Fruit fly (Drosophila melanogaster) whole organism, embryonic: ENCODE data around the gene CG15534.

ENCODE experiments used
- Bteb2 ChIP-seq: fragments of 200-800 bp; sonication (Bioruptor generic); optimal IDR thresholded peaks from 2 replicates; lab custom pipeline; 2016; ENCODE audit warnings: missing biosample characterization, missing genetic modification characterization
- CG1024 ChIP-seq: fragments of 200-800 bp; sonication (Bioruptor generic); IDR thresholded peaks from 2 replicates; pipeline ENCODE4 v1.3.6; 2022; ENCODE audit warnings: missing biosample characterization, missing genetic modification characterization
- CG10654 ChIP-seq: fragments of 200-800 bp; sonication (Bioruptor generic); optimal IDR thresholded peaks from 2 replicates; lab custom pipeline; 2016; ENCODE audit warnings: missing biosample characterization, missing genetic modification characterization
- CG10979 ChIP-seq: fragments of 200-800 bp; sonication (Bioruptor generic); optimal IDR thresholded peaks from 2 replicates; lab custom pipeline; 2018; ENCODE audit warnings: missing biosample characterization, mild to moderate bottlenecking, missing genetic modification characterization, moderate library complexity
- CG1233 ChIP-seq: fragments of 200-800 bp; sonication (Bioruptor generic); optimal IDR thresholded peaks from 4 replicates; lab custom pipeline; 2018; ENCODE audit warnings: missing biosample characterization, mild to moderate bottlenecking, missing genetic modification characterization
- CG13624 ChIP-seq: fragments of 200-800 bp; sonication (Bioruptor generic); optimal IDR thresholded peaks from 2 replicates; lab custom pipeline; 2016; ENCODE audit warnings: missing biosample characterization, missing genetic modification characterization
- CG14050 ChIP-seq: fragments of 200-800 bp; sonication (Bioruptor generic); IDR thresholded peaks from 3 replicates; pipeline ENCODE4 v1.3.6; 2022; ENCODE audit warnings: missing biosample characterization, missing genetic modification characterization
- CG17359 ChIP-seq: fragments of 200-800 bp; sonication (Bioruptor generic); optimal IDR thresholded peaks from 3 replicates; lab custom pipeline; 2018; ENCODE audit warnings: missing biosample characterization, mild to moderate bottlenecking, missing genetic modification characterization, moderate library complexity
- CG17912 ChIP-seq: fragments of 200-800 bp; sonication (Bioruptor generic); optimal IDR thresholded peaks from 2 replicates; lab custom pipeline; 2018; ENCODE audit warnings: missing biosample characterization, mild to moderate bottlenecking, missing genetic modification characterization
- CG2875 ChIP-seq: fragments of 200-800 bp; sonication (Bioruptor generic); optimal IDR thresholded peaks from 2 replicates; lab custom pipeline; 2017; ENCODE audit warnings: missing biosample characterization, mild to moderate bottlenecking, missing genetic modification characterization, missing genetic modification reagents
- CG31224 ChIP-seq: fragments of 200-800 bp; sonication (Bioruptor generic); IDR thresholded peaks from 2 replicates; pipeline ENCODE4 v1.3.6; 2022; ENCODE audit warnings: missing biosample characterization, missing genetic modification characterization
- CG32767 ChIP-seq: fragments of 200-800 bp; sonication (Bioruptor generic); IDR thresholded peaks from 2 replicates; pipeline ENCODE4 v1.3.6; 2022; ENCODE audit warnings: missing biosample characterization, missing genetic modification characterization
- CG34224 ChIP-seq: fragments of 200-800 bp; sonication (Bioruptor generic); IDR thresholded peaks from 3 replicates; pipeline ENCODE4 v1.3.6; 2022; ENCODE audit warnings: missing biosample characterization, missing genetic modification characterization; ENCODE audit not compliant: partially characterized antibody
- CG4404 ChIP-seq: fragments of 200-800 bp; sonication (Bioruptor generic); IDR thresholded peaks from 2 replicates; pipeline ENCODE4 v1.3.6; 2022; ENCODE audit warnings: missing biosample characterization, missing genetic modification characterization
- CG5180 ChIP-seq: fragments of 200-800 bp; sonication (Bioruptor generic); optimal IDR thresholded peaks from 3 replicates; lab custom pipeline; 2017; ENCODE audit warnings: missing biosample characterization, missing genetic modification characterization, mild to moderate bottlenecking, moderate library complexity, missing genetic modification reagents
- CG6175 ChIP-seq: fragments of 200-800 bp; sonication (Bioruptor generic); IDR thresholded peaks from 3 replicates; pipeline ENCODE4 v1.3.6; 2022; ENCODE audit warnings: missing biosample characterization, missing genetic modification characterization
- CG6813 ChIP-seq: fragments of 200-800 bp; sonication (Bioruptor generic); optimal IDR thresholded peaks from 2 replicates; lab custom pipeline; 2017; ENCODE audit warnings: missing biosample characterization, missing genetic modification characterization, mild to moderate bottlenecking, moderate library complexity, missing genetic modification reagents
- CG7839 ChIP-seq: fragments of 200-800 bp; sonication (Bioruptor generic); optimal IDR thresholded peaks from 3 replicates; lab custom pipeline; 2018; ENCODE audit warnings: missing biosample characterization, mild to moderate bottlenecking, missing genetic modification characterization, moderate library complexity
- CG7963 ChIP-seq: fragments of 200-800 bp; sonication (Bioruptor generic); IDR thresholded peaks from 3 replicates; pipeline ENCODE4 v1.3.6; 2022; ENCODE audit warnings: missing biosample characterization, missing genetic modification characterization; ENCODE audit not compliant: partially characterized antibody
- CG9215 ChIP-seq: fragments of 200-800 bp; sonication (Bioruptor generic); IDR thresholded peaks from 2 replicates; pipeline ENCODE4 v1.3.6; 2022; ENCODE audit warnings: missing biosample characterization, missing genetic modification characterization
- CG9437 ChIP-seq: fragments of 200-800 bp; sonication (Bioruptor generic); optimal IDR thresholded peaks from 2 replicates; lab custom pipeline; 2018; ENCODE audit warnings: missing biosample characterization, mild to moderate bottlenecking, missing genetic modification characterization
- CTCF ChIP-seq: fragments of 200-800 bp; sonication (Bioruptor generic); optimal IDR thresholded peaks from 2 replicates; lab custom pipeline; 2017; ENCODE audit warnings: missing biosample characterization, mild to moderate bottlenecking, missing genetic modification characterization, moderate library complexity
- Dad ChIP-seq: fragments of 200-800 bp; sonication (Bioruptor generic); optimal IDR thresholded peaks from 3 replicates; lab custom pipeline; 2016; ENCODE audit warnings: missing biosample characterization, missing genetic modification characterization
- Lim3 ChIP-seq: fragments of 200-800 bp; sonication (Bioruptor generic); IDR thresholded peaks from 2 replicates; pipeline ENCODE4 v1.3.6; 2022; ENCODE audit warnings: missing biosample characterization, missing genetic modification characterization
- MBD-R2 ChIP-seq: fragments of 200-800 bp; sonication (Bioruptor generic); IDR thresholded peaks from 2 replicates; pipeline ENCODE4 v1.3.6; 2022; ENCODE audit warnings: missing biosample characterization, missing genetic modification characterization
- NC2α ChIP-seq: fragments of 200-800 bp; sonication (Bioruptor generic); optimal IDR thresholded peaks from 2 replicates; lab custom pipeline; 2016; ENCODE audit warnings: missing biosample characterization, missing genetic modification characterization
- Oli ChIP-seq: fragments of 200-800 bp; sonication (Bioruptor generic); optimal IDR thresholded peaks from 2 replicates; lab custom pipeline; 2018; ENCODE audit warnings: missing biosample characterization, mild to moderate bottlenecking, missing genetic modification characterization, moderate library complexity
- Sry-β ChIP-seq: fragments of 200-800 bp; sonication (Bioruptor generic); optimal IDR thresholded peaks from 2 replicates; lab custom pipeline; 2018; ENCODE audit warnings: missing biosample characterization, mild to moderate bottlenecking, missing genetic modification characterization, moderate library complexity
- Xrp1 ChIP-seq: fragments of 200-800 bp; sonication (Bioruptor generic); IDR thresholded peaks from 2 replicates; pipeline ENCODE4 v1.3.6; 2022; ENCODE audit warnings: missing biosample characterization, missing genetic modification characterization
- ab ChIP-seq: fragments of 200-800 bp; sonication (Bioruptor generic); optimal IDR thresholded peaks from 2 replicates; lab custom pipeline; 2016; ENCODE audit warnings: missing biosample characterization, missing genetic modification characterization
- dmrt11E ChIP-seq: fragments of 200-800 bp; sonication (Bioruptor generic); optimal IDR thresholded peaks from 3 replicates; lab custom pipeline; 2018; ENCODE audit warnings: missing biosample characterization, mild to moderate bottlenecking, missing genetic modification characterization, moderate library complexity
- dmrt99B ChIP-seq: fragments of 200-800 bp; sonication (Bioruptor generic); optimal IDR thresholded peaks from 2 replicates; lab custom pipeline; 2018; ENCODE audit warnings: missing biosample characterization, mild to moderate bottlenecking, missing genetic modification characterization, moderate library complexity
- fd3F ChIP-seq: fragments of 200-800 bp; sonication (Bioruptor generic); optimal IDR thresholded peaks from 2 replicates; lab custom pipeline; 2018; ENCODE audit warnings: missing biosample characterization, mild to moderate bottlenecking, missing genetic modification characterization, moderate library complexity
- fd64A ChIP-seq: fragments of 200-800 bp; sonication (Bioruptor generic); optimal IDR thresholded peaks from 3 replicates; lab custom pipeline; 2018; ENCODE audit warnings: missing biosample characterization, mild to moderate bottlenecking, missing genetic modification characterization
- hbn ChIP-seq: fragments of 200-800 bp; sonication (Bioruptor generic); IDR thresholded peaks from 2 replicates; pipeline ENCODE4 v1.3.6; 2022; ENCODE audit warnings: missing biosample characterization, missing genetic modification characterization; ENCODE audit not compliant: partially characterized antibody
- jing ChIP-seq: fragments of 200-800 bp; sonication (Bioruptor generic); optimal IDR thresholded peaks from 2 replicates; lab custom pipeline; 2018; ENCODE audit warnings: missing biosample characterization, mild to moderate bottlenecking, missing genetic modification characterization
- lbe ChIP-seq: fragments of 200-800 bp; sonication (Bioruptor generic); optimal IDR thresholded peaks from 2 replicates; lab custom pipeline; 2016; ENCODE audit warnings: missing biosample characterization, mild to moderate bottlenecking, missing genetic modification characterization
- lola ChIP-seq, 3 experiments: fragments of >200 bp in 2 of 3; fragments of 200-800 bp in 1 of 3; sonication (Bioruptor generic) in 1 of 3; optimal IDR thresholded peaks; 2 replicates each; lab custom pipeline; 2017 to 2019; ENCODE audit warnings: missing biosample characterization in 3 of 3, missing genetic modification characterization in 3 of 3, mild to moderate bottlenecking in 1 of 3, moderate library complexity in 1 of 3
- nerfin-2 ChIP-seq: fragments of 200-800 bp; sonication (Bioruptor generic); IDR thresholded peaks from 2 replicates; pipeline ENCODE4 v1.3.6; 2022; ENCODE audit warnings: missing biosample characterization, missing genetic modification characterization; ENCODE audit not compliant: partially characterized antibody
- nmo ChIP-seq: fragments of 200-800 bp; sonication (Bioruptor generic); optimal IDR thresholded peaks from 2 replicates; lab custom pipeline; 2018; ENCODE audit warnings: missing biosample characterization, mild to moderate bottlenecking, missing genetic modification characterization, moderate library complexity
- onecut ChIP-seq: fragments of 200-800 bp; sonication (Bioruptor generic); IDR thresholded peaks from 2 replicates; pipeline ENCODE4 v1.3.6; 2022; ENCODE audit warnings: missing biosample characterization, missing genetic modification characterization
- org-1 ChIP-seq: fragments of 200-800 bp; sonication (Bioruptor generic); optimal IDR thresholded peaks from 2 replicates; lab custom pipeline; 2017; ENCODE audit warnings: missing biosample characterization, missing genetic modification characterization
- pan ChIP-seq, 4 experiments: fragments of >200 bp in 3 of 4; fragments of 200-800 bp in 1 of 4; sonication (Bioruptor generic) in 1 of 4; optimal IDR thresholded peaks in 3 of 4; IDR thresholded peaks in 1 of 4; 2 replicates each; pipeline versions ENCODE4 v1.3.6 to Lab custom; 2017 to 2022; ENCODE audit warnings: missing biosample characterization in 2 of 4, missing genetic modification characterization in 2 of 4, mixed read lengths in 1 of 4
- run ChIP-seq: fragments of 200-800 bp; sonication (Bioruptor generic); optimal IDR thresholded peaks from 3 replicates; lab custom pipeline; 2018; ENCODE audit warnings: missing biosample characterization, mild to moderate bottlenecking, missing genetic modification characterization
- sc ChIP-seq, 3 experiments: fragments of >200 bp in 2 of 3; fragments of 200-800 bp in 1 of 3; sonication (Bioruptor generic) in 1 of 3; optimal IDR thresholded peaks; 2 replicates in 2 of 3; 3 replicates in 1 of 3; lab custom pipeline; 2017; ENCODE audit warnings: mild to moderate bottlenecking in 1 of 3, missing biosample characterization in 1 of 3, missing genetic modification characterization in 1 of 3, missing genetic modification reagents in 1 of 3
- sr ChIP-seq: fragments of 200-800 bp; sonication (Bioruptor generic); IDR thresholded peaks from 3 replicates; pipeline ENCODE4 v1.3.6; 2022; ENCODE audit warnings: missing biosample characterization, missing genetic modification characterization
- zfh2 ChIP-seq: fragments of 200-800 bp; sonication (Bioruptor generic); optimal IDR thresholded peaks from 2 replicates; lab custom pipeline; 2016; ENCODE audit warnings: missing biosample characterization, missing genetic modification characterization

The CG15534 gene

DNA sequence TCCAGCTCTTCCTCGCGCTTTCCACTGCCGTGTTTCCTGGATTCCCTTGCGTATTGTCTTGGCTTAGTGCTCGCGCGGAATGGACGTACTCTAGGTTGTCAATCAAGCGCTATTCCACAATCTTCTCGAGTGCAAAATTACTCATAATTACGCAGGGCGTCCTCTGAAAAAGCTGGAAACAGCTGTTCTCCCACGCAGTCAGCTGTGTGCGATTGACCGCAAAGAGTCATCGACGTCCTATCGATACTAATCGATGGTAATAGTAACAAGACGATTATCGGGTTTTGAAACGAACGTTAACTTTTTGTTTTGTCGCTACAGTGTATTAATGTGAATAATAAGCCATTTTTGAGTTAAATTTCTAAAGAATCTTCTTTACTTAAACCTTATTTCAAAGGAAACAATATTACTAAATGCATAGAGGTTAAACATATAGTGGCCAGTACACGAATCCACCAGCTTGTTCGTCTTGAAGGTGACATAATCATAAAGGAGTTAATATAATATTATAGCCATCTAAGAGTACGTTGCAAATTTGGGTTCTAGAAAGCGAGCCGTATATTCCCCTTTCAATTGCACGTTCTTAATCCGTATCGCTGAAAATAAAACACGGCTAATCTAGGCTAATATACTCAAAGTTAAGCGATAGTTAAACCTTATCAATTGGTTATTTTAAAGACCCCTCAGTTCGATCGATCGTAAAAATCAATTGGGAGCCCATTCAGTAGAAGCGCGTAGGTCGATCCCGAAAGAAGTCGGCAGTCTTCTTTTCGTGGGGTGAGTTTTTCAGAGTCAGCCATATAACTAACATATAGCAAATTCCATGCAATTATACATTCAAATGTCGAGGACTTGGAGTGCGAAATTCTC is 27.4 kb downstream of the CG15534 start, which contains the start of the genes CG2224 and CDase (continued):
- no peak for TF ChIP-seq dmrt11E (tag; lab: Kevin White, UChicago)
- TF ChIP-seq CG5180 = no peak
- TF ChIP-seq CG31224 (GFP tag; lab: Robert Waterston, UW) = no peak
- no peak for TF ChIP-seq CG6175 (GFP tag; lab: Robert Waterston, UW)
- TF ChIP-seq CG7963 (GFP tag; lab: Robert Waterston, UW) = peak; percentile 87
- TF ChIP-seq CG10654 = no peak
- no peak for TF ChIP-seq Xrp1 (GFP tag; lab: Robert Waterston, UW)
- no peak for TF ChIP-seq ab (GFP tag; lab: Kevin White, UChicago)
- TF ChIP-seq lbe = no peak
- no peak for TF ChIP-seq CG14050
- no peak for TF ChIP-seq CG6813 (GFP tag; lab: Kevin White, UChicago)
- TF ChIP-seq nmo (GFP tag; lab: Kevin White, UChicago) = peak; percentile 19
- no peak for TF ChIP-seq CG2875
- TF ChIP-seq sc (optimal IDR thresholded peaks at IDR 0.05; lab: Kevin White, UChicago) = no peak
- no peak for TF ChIP-seq sc (GFP tag; optimal IDR thresholded peaks at IDR 0.05; lab: Kevin White, UChicago)
- no peak for TF ChIP-seq Oli
- TF ChIP-seq CG32767 (GFP tag; lab: Robert Waterston, UW) = no peak
- TF ChIP-seq nerfin-2 (GFP tag; lab: Robert Waterston, UW) = peak; percentile 87
- no peak for TF ChIP-seq CG9215 (GFP tag; lab: Robert Waterston, UW)
- no peak for TF ChIP-seq Dad (GFP tag; lab: Kevin White, UChicago)
- no peak for TF ChIP-seq lola (GFP tag; optimal IDR thresholded peaks at IDR 0.05; lab: Kevin White, UChicago)
- no peak for TF ChIP-seq Bteb2 (GFP tag; lab: Kevin White, UChicago)
- no peak for TF ChIP-seq CG7839 (tag; lab: Kevin White, UChicago)
- no peak for TF ChIP-seq dmrt99B (tag; lab: Kevin White, UChicago)
- peak; percentile 98 for TF ChIP-seq CG34224
- no peak for TF ChIP-seq CG10979 (tag; lab: Kevin White, UChicago)
- TF ChIP-seq fd64A (GFP tag; lab: Kevin White, UChicago) = no peak
- TF ChIP-seq hbn = peak; percentile 97
- TF ChIP-seq NC2α (GFP tag; lab: Kevin White, UChicago) = no peak
- no peak for TF ChIP-seq pan (optimal IDR thresholded peaks at IDR 0.05; lab: Kevin White, UChicago)
- no peak for TF ChIP-seq pan (GFP tag; optimal IDR thresholded peaks at IDR 0.05 in 1 of 2, IDR thresholded peaks at IDR 0.05 in 1 of 2)
- peak; percentile 77; the same call in 2 of the 3 replicates for TF ChIP-seq sr (GFP tag; lab: Robert Waterston, UW)
- TF ChIP-seq jing (GFP tag; lab: Kevin White, UChicago) = no peak
- TF ChIP-seq zfh2 (GFP tag; lab: Kevin White, UChicago) = no peak
- TF ChIP-seq onecut (GFP tag; lab: Robert Waterston, UW) = no peak
- TF ChIP-seq CG1024 (GFP tag; lab: Robert Waterston, UW) = no peak
- no peak for TF ChIP-seq CG4404
- no peak for TF ChIP-seq CG1233 (GFP tag; lab: Kevin White, UChicago)
- TF ChIP-seq fd3F = no peak
- TF ChIP-seq Lim3 (GFP tag; lab: Robert Waterston, UW) = no peak
- TF ChIP-seq Sry-β (GFP tag; lab: Kevin White, UChicago) = no peak
- TF ChIP-seq CG17359 (tag; lab: Kevin White, UChicago) = no peak
- TF ChIP-seq CG17912 (GFP tag; lab: Kevin White, UChicago) = no peak
- TF ChIP-seq run (tag; lab: Kevin White, UChicago) = no peak
- peak; percentile 28 for TF ChIP-seq CTCF (GFP tag; lab: Kevin White, UChicago)
- no peak for TF ChIP-seq org-1 (GFP tag; lab: Kevin White, UChicago)
- peak; percentile 89 for TF ChIP-seq MBD-R2 (GFP tag; lab: Robert Waterston, UW)
- no peak for TF ChIP-seq CG9437 (GFP tag; lab: Kevin White, UChicago)
- no peak for TF ChIP-seq CG13624 (GFP tag; lab: Kevin White, UChicago)
